Worm (Caenorhabditis elegans) whole organism, L4 larva: Measurements from ENCODE around the gene atf-4.

Source experiments
- aly-2 ChIP-seq: sonication (generic microtip); optimal IDR thresholded peaks from 2 replicates; lab custom pipeline; 2018; ENCODE audit warnings: missing biosample characterization, missing genetic modification characterization
- mxl-2 ChIP-seq: fragments of 200-800 bp; sonication (Bioruptor generic); conservative IDR thresholded peaks from 2 replicates; pipeline ENCODE4 v1.3.6; 2022; ENCODE audit warnings: missing genetic modification reagents, missing genetic modification characterization, missing compliant biosample characterization
- nhr-77 ChIP-seq: fragments of 150-350 bp; optimal IDR thresholded peaks from 2 replicates; lab custom pipeline; 2014; ENCODE audit warnings: missing biosample characterization, missing genetic modification characterization
- snpc-4 ChIP-seq: fragments of 150-350 bp; optimal IDR thresholded peaks from 2 replicates; lab custom pipeline; 2014; ENCODE audit warnings: missing biosample characterization, missing genetic modification characterization
- spr-1 ChIP-seq: sonication (generic microtip); optimal IDR thresholded peaks from 2 replicates; lab custom pipeline; 2016; ENCODE audit warnings: mild to moderate bottlenecking, missing genetic modification characterization, missing compliant biosample characterization
- spr-3 ChIP-seq: fragments of 200-800 bp; sonication (Bioruptor generic); optimal IDR thresholded peaks from 2 replicates; lab custom pipeline; 2018; ENCODE audit warnings: mild to moderate bottlenecking, missing genetic modification characterization, missing compliant biosample characterization

DNA sequence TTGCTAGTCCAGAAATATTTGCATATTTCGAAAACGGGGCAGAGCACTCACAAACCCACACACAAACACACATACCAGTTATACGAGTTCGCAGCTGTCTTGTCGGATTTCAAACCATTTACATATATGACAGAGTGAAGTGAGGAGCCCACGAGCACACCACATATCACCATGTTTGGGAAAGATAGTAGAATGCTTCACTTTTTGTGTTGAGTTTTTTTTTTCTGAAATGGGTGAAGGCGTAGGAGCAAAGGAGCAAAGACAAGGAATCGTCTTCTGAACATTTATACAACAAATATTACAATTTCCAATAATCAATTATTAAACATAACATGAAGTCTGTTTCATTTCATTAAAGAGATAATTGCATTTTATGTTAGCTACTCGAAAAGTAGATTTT lies 35.4 kb downstream of the atf-4 start:
- TF ChIP-seq aly-2 (tag; lab: Kevin White, UChicago) (no peak), mxl-2 (GFP tag; lab: Robert Waterston, UW) (no peak), snpc-4 (tag; lab: Kevin White, UChicago) (no peak), spr-1 (no peak), nhr-77 (tag; lab: Kevin White, UChicago) (no peak), spr-3 (GFP tag; lab: Kevin White, UChicago) (no peak)
